Worm (Caenorhabditis elegans): ENCODE results near the gene egl-9.
A peak's percentile ranks its signal among the peaks of the same experiment; 100 is the strongest.

egl-9 gene

ce11 chrV:10485389-10485788, 17.1 kb downstream of the egl-9 start:
- no peak for TF ChIP-seq lsy-2 (tag; optimal IDR thresholded peaks at IDR 0.05)
- peak; percentile 5 for TF ChIP-seq crh-2 (tag; optimal IDR thresholded peaks at IDR 0.05)
- TF ChIP-seq fos-1 (tag; optimal IDR thresholded peaks at IDR 0.05), result peak; percentile 57
- no peak for TF ChIP-seq ztf-1 (GFP tag; conservative IDR thresholded peaks at IDR 0.05)
- TF ChIP-seq F13H6.1 (tag; optimal IDR thresholded peaks at IDR 0.05), result peak; percentile 7
- no peak for TF ChIP-seq mdl-1 (tag; optimal IDR thresholded peaks at IDR 0.05)

- no peak for TF ChIP-seq lin-13 (GFP tag; optimal IDR thresholded peaks at IDR 0.05)
- no peak for TF ChIP-seq nhr-77 (tag; optimal IDR thresholded peaks at IDR 0.05)
- no peak for TF ChIP-seq mdl-1 (tag; optimal IDR thresholded peaks at IDR 0.05)
- no peak for TF ChIP-seq C34F6.9 (tag; optimal IDR thresholded peaks at IDR 0.05)
- TF ChIP-seq fos-1 (tag; optimal IDR thresholded peaks at IDR 0.05), result no peak
- no peak for TF ChIP-seq ama-1 (optimal IDR thresholded peaks at IDR 0.05)
- TF ChIP-seq ceh-82 (tag; optimal IDR thresholded peaks at IDR 0.05), result no peak
Observed at ce11 chrV:10489998-10490397, 21.7 kb downstream of the egl-9 start, which contains the start of gene ncx-5. ncx-5 (minus strand) TSS chrV:10490098.

ce11 chrV:10491443-10491842, 23.1 kb downstream of the egl-9 start, which contains the start of gene aqp-5:
aqp-5 (plus strand) TSS chrV:10491743.
- TF ChIP-seq aly-2 (tag; optimal IDR thresholded peaks at IDR 0.05) (no peak), dmd-4 (tag; optimal IDR thresholded peaks at IDR 0.05) (no peak), nhr-23 (tag; optimal IDR thresholded peaks at IDR 0.05) (no peak), alr-1 (tag; optimal IDR thresholded peaks at IDR 0.05) (no peak), nhr-10 (tag; optimal IDR thresholded peaks at IDR 0.05) (no peak), skn-1 (tag; optimal IDR thresholded peaks at IDR 0.05) (no peak), nhr-237 (tag; optimal IDR thresholded peaks at IDR 0.05) (no peak), sma-9 (GFP tag; optimal IDR thresholded peaks at IDR 0.05) (no peak), sma-9 (tag; optimal IDR thresholded peaks at IDR 0.05) (no peak), lin-13 (GFP tag; optimal IDR thresholded peaks at IDR 0.05) (no peak), nhr-25 (tag; optimal IDR thresholded peaks at IDR 0.05) (no peak), peb-1 (tag; optimal IDR thresholded peaks at IDR 0.05) (no peak), nhr-11 (tag; optimal IDR thresholded peaks at IDR 0.05) (no peak), sem-4 (tag; optimal IDR thresholded peaks at IDR 0.05) (no peak)

- no peak for TF ChIP-seq nhr-77 (tag; optimal IDR thresholded peaks at IDR 0.05)
- TF ChIP-seq ztf-1 (GFP tag; conservative IDR thresholded peaks at IDR 0.05), result no peak
- TF ChIP-seq mdl-1 (tag; optimal IDR thresholded peaks at IDR 0.05), result no peak
- TF ChIP-seq F13H6.1 (tag; optimal IDR thresholded peaks at IDR 0.05), result no peak
- TF ChIP-seq nhr-6 (tag; optimal IDR thresholded peaks at IDR 0.05), result no peak
- TF ChIP-seq ZK546.5 (tag; optimal IDR thresholded peaks at IDR 0.05), result no peak
- no peak for TF ChIP-seq elt-3 (tag; optimal IDR thresholded peaks at IDR 0.05)
- no peak for TF ChIP-seq nhr-11 (tag; optimal IDR thresholded peaks at IDR 0.05)
- TF ChIP-seq nhr-25 (tag; optimal IDR thresholded peaks at IDR 0.05), result no peak
- TF ChIP-seq lin-13 (GFP tag; optimal IDR thresholded peaks at IDR 0.05), result no peak
- no peak for TF ChIP-seq nhr-10 (tag; optimal IDR thresholded peaks at IDR 0.05)
- no peak for TF ChIP-seq ceh-16 (tag; optimal IDR thresholded peaks at IDR 0.05)
- TF ChIP-seq fos-1 (tag; optimal IDR thresholded peaks at IDR 0.05), result peak; percentile 64
- TF ChIP-seq mab-5 (tag; optimal IDR thresholded peaks at IDR 0.05), result no peak
- TF ChIP-seq ceh-82 (tag; optimal IDR thresholded peaks at IDR 0.05), result no peak
- TF ChIP-seq sma-3 (GFP tag; optimal IDR thresholded peaks at IDR 0.05), result no peak
- peak; percentile 26 for TF ChIP-seq sma-9 (GFP tag; optimal IDR thresholded peaks at IDR 0.05)
- TF ChIP-seq sma-9 (tag; optimal IDR thresholded peaks at IDR 0.05), result no peak
- TF ChIP-seq gmeb-1 (tag; optimal IDR thresholded peaks at IDR 0.05), result peak; percentile 23
- no peak for TF ChIP-seq blmp-1 (tag; optimal IDR thresholded peaks at IDR 0.05; ENCODE audit: insufficient read depth)
Observed at ce11 chrV:10493150-10493549, 24.8 kb downstream of the egl-9 start, which contains the start of gene ugt-33. ugt-33 (plus strand) TSS chrV:10493409.

- TF ChIP-seq nhr-23 (tag; optimal IDR thresholded peaks at IDR 0.05) (no peak), ceh-82 (tag; optimal IDR thresholded peaks at IDR 0.05) (no peak), nhr-25 (tag; optimal IDR thresholded peaks at IDR 0.05) (no peak), Y55F3AM.14 (GFP tag; optimal IDR thresholded peaks at IDR 0.05) (no peak), nhr-237 (tag; optimal IDR thresholded peaks at IDR 0.05) (no peak)
Observed at ce11 chrV:10496733-10497132, 28.4 kb downstream of the egl-9 start, which contains the start of gene C35A5.4. C35A5.4 (plus strand) TSS chrV:10497033.

ce11 chrV:10501295-10501694, 33.0 kb downstream of the egl-9 start, which contains the start of gene C35A5.3:
C35A5.3 (minus strand) TSS chrV:10501395.
- no peak for TF ChIP-seq nhr-237 (tag; optimal IDR thresholded peaks at IDR 0.05)
- TF ChIP-seq unc-62 (GFP tag; optimal IDR thresholded peaks at IDR 0.05), result no peak
